Fruit fly (Drosophila melanogaster) Kc167 (cell line): ENCODE measurements around the gene CG6282.

Experiments
- Myc ChIP-seq: fragments of >200 bp; optimal IDR thresholded peaks from 2 replicates; lab custom pipeline; 2017; ENCODE audit warnings: missing external identifiers
- Sin3A ChIP-seq: fragments of >200 bp; optimal IDR thresholded peaks from 2 replicates; lab custom pipeline; 2018; ENCODE audit warnings: missing external identifiers

DNA sequence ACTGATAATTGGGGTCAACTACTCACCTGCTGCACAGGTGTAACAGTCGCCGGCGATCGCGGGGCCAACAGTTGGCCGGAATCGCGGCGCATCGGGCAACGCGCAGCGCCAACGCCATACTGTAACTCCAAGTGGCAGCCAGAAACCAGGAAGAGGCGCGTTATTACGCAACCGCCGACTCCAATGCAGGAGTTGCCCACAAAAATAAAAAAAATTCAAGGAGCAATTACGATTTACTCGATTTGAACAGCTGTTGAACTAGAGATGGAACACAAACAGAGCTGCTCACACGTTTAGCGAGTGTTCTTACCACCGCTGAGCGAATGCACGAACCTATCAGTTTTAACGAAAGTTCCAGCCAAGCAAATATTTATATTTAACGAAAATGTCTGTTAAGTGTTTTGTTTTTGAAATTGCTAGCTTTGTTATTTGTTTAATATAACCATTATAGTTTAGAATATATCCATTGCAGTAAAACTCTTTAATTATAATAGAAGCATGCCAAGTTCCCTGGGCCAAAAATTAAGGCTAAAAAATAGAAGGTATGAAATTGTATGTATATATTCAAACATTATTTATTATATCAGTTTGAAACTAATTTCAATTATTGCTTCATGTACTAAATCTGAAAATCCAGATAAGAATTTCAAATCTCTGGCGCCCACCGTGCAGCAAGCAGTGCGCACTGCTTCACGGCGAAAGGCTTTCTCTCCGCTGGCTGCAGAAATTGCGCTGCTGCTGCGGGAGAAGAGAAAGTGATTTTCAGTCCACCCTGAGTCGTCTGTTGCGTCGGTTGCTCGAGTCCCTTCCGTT lies at the start of gene CG6282, which contains the start of gene CG5989:
- TF ChIP-seq Sin3A (lab: Kevin White, UChicago), result no peak
- no peak for TF ChIP-seq Myc (lab: Kevin White, UChicago)
